Worm (Caenorhabditis elegans) whole organism, L3 larva: ENCODE data around the gene rpl-11.1.

Experiments used
- ceh-28 ChIP-seq: fragments of 150-350 bp; optimal IDR thresholded peaks from 2 replicates; lab custom pipeline; 2014; ENCODE audit warnings: missing biosample characterization, missing genetic modification reagents, missing genetic modification characterization
- jun-1 ChIP-seq: fragments of 150-350 bp; optimal IDR thresholded peaks from 2 replicates; lab custom pipeline; 2014; ENCODE audit warnings: missing biosample characterization, missing genetic modification reagents, missing genetic modification characterization
- lin-39 ChIP-seq: fragments of 150-350 bp; optimal IDR thresholded peaks from 2 replicates; lab custom pipeline; 2018; ENCODE audit warnings: missing biosample characterization, missing genetic modification reagents, missing genetic modification characterization
- mdl-1 ChIP-seq: fragments of 150-350 bp; optimal IDR thresholded peaks from 2 replicates; lab custom pipeline; 2014; ENCODE audit warnings: missing biosample characterization, missing genetic modification characterization
- nfya-1 ChIP-seq: sonication (generic microtip); optimal IDR thresholded peaks from 2 replicates; lab custom pipeline; 2017; ENCODE audit warnings: missing genetic modification characterization, mild to moderate bottlenecking, missing compliant biosample characterization, antibody characterized with exemption, moderate library complexity; ENCODE audit not compliant: insufficient read depth
- nhr-25 ChIP-seq: sonication (generic microtip); optimal IDR thresholded peaks from 2 replicates; lab custom pipeline; 2017; ENCODE audit warnings: missing biosample characterization, missing genetic modification characterization
- nhr-43 ChIP-seq: sonication (generic microtip); optimal IDR thresholded peaks from 2 replicates; lab custom pipeline; 2016; ENCODE audit warnings: mild to moderate bottlenecking, missing genetic modification characterization, missing compliant biosample characterization; ENCODE audit not compliant: poor library complexity, severe bottlenecking
- nhr-77 ChIP-seq: fragments of 150-350 bp; optimal IDR thresholded peaks from 2 replicates; lab custom pipeline; 2014; ENCODE audit warnings: missing biosample characterization, missing genetic modification characterization
- unc-62 ChIP-seq: fragments of 150-350 bp; sonication (generic microtip); optimal IDR thresholded peaks from 4 replicates; lab custom pipeline; 2014; ENCODE audit warnings: missing biosample characterization, missing genetic modification reagents, missing genetic modification characterization

DNA sequence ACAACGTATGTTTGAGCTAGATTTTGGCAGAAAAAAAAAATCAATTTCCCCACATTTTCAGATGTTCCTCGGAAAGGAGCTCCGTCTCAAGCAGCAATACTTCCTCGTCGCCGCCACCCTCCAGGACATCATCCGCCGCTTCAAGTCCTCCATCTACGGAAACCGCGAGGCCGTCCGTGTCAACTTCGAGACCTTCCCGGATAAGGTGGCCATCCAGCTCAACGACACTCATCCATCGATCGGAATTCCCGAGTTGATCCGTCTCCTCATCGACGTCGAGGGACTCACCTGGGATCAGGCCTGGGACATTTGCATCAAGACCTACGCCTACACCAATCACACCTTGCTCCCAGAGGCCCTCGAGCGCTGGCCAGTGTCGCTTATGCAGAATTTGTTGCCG is 3.2 kb downstream of the rpl-11.1 start:
- no peak for TF ChIP-seq unc-62 (GFP tag; lab: Kevin White, UChicago)
- no peak for TF ChIP-seq mdl-1 (tag; lab: Kevin White, UChicago)
- TF ChIP-seq nhr-43 (tag; lab: Kevin White, UChicago), result no peak
- no peak for TF ChIP-seq jun-1 (tag; lab: Kevin White, UChicago)
- no peak for TF ChIP-seq lin-39 (tag; lab: Kevin White, UChicago)
- no peak for TF ChIP-seq ceh-28 (tag; lab: Kevin White, UChicago)
- TF ChIP-seq nhr-25 (tag; lab: Kevin White, UChicago), result no peak
- TF ChIP-seq nhr-77 (tag; lab: Kevin White, UChicago), result no peak
- no peak for TF ChIP-seq nfya-1 (tag; lab: Kevin White, UChicago)
